Worm (Caenorhabditis elegans): ENCODE measurements around the gene pgm-3.

pgm-3 gene

ce11 chrIV:8730469-8730868 is 4.9 kb downstream of the pgm-3 start, which contains the start of gene F21D5.3:
Gene F21D5.3, plus strand, starts transcription at chrIV:8730815.
- TF ChIP-seq unc-62 (GFP tag; optimal IDR thresholded peaks at IDR 0.05), result no peak

ce11 chrIV:8737354-8737753 is 11.8 kb downstream of the pgm-3 start:
- TF ChIP-seq unc-62 (GFP tag; optimal IDR thresholded peaks at IDR 0.05), result no peak

DNA sequence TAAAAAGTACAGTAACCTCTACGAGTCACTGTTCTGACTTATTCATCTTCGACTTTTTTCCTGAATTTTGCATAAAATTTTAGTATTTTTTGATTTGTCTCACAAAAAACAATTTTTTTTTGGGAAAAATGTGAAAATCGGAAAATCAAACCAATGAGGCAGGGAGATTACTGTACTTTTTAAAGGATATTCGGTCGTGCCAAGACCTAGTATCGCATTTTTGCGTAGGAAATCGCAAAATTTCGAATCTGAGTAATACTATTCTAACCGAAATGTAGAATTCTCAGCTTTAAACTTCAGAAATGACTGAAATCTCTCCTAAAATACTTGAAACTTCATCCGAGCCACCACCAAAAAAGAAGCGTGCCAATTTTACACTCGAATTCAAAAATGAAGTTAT is 12.3 kb downstream of the pgm-3 start, which contains the start of gene F21D5.4:
Gene F21D5.4 (plus strand): TSS at position 301 of the 400 bp plus-strand sequence.
- TF ChIP-seq unc-62 (GFP tag; optimal IDR thresholded peaks at IDR 0.05), result no peak

DNA sequence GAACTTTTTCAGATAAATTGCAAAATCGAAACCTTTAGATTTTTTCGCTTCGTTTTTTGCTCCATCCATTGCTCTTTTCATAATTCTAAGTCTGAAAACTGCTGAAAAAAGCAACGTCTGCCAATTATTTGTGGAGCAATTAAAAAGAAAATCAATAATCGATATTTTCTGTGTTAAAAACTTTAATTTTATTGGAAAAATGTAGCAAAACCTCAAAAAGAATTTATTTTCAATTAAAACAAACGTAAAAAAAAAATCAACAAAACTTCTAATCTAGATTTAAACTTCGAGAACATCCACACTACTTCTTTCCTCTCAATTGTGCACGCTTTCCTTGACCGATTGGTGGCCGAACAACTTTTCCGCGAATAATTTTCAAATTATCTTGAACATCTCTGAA is 13.8 kb downstream of the pgm-3 start, which contains the start of gene F21D5.5:
Gene F21D5.5 (minus strand): TSS at position 101 of the 400 bp plus-strand sequence.
- TF ChIP-seq unc-62 (GFP tag; optimal IDR thresholded peaks at IDR 0.05), result no peak

DNA sequence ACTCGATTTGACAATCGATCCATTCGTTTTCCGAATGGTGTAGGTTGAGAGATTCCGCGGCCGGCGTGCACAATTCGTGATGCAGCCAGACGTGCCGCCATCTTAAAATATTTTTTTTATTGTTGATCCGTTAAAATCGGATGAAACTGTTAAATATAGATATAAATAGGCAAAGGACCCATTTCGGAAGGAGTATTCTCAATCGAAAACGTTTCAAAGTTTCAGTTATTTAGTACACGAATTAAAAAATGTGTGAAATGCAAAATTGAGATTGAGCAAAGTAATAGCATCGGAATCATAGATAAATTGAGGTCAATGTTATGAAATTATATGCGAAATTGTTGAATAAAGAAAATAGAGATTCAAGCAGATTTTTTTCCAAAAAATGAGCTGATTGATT is 14.4 kb downstream of the pgm-3 start, which contains the start of gene mrps-33:
Gene mrps-33 (minus strand): TSS at position 101 of the 400 bp plus-strand sequence.
- TF ChIP-seq unc-62 (GFP tag; optimal IDR thresholded peaks at IDR 0.05), result no peak

ce11 chrIV:8740952-8741438 is 15.5 kb downstream of the pgm-3 start, which contains the start of gene F21D5.6:
Gene F21D5.6, minus strand, starts transcription at chrIV:8741388.
- TF ChIP-seq unc-62 (GFP tag; optimal IDR thresholded peaks at IDR 0.05), result no peak

- TF ChIP-seq unc-62 (GFP tag; optimal IDR thresholded peaks at IDR 0.05), result no peak
These were observed 18.3 kb downstream of the pgm-3 start, which contains the start of gene F21D5.7 for ce11 chrIV:8743654-8744332. Gene F21D5.7, minus strand, starts transcription at chrIV:8743704.

- TF ChIP-seq unc-62 (GFP tag; optimal IDR thresholded peaks at IDR 0.05), result no peak
These were observed 20.2 kb downstream of the pgm-3 start, which contains the start of the genes F20C5.7 and parg-1 for ce11 chrIV:8745591-8746302. Gene F20C5.7, minus strand, starts transcription at chrIV:8745691. Gene parg-1, plus strand, starts transcription at chrIV:8746252.

- no peak for TF ChIP-seq unc-62 (GFP tag; optimal IDR thresholded peaks at IDR 0.05)
These were observed 23.4 kb downstream of the pgm-3 start for ce11 chrIV:8748967-8749366.

DNA sequence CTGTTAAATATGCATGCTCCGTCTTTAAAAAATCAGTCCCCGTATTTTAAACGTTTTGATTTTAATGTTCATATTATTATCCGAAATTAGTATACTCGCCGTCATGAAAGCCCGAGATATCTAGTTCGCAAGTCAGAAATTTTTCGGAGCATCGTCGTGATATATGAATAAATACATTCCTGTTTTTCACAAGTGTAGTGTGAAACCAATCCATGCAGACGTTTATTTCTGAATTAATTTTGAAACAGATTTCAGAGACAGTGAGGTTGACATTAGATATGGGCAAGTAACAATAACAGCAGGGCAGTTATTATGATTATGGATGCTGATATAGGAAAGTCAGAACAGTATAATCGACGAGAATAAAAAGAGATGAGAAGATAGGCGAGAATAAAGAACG is 27.0 kb downstream of the pgm-3 start:
- no peak for TF ChIP-seq unc-62 (GFP tag; optimal IDR thresholded peaks at IDR 0.05)

- TF ChIP-seq unc-62 (GFP tag; optimal IDR thresholded peaks at IDR 0.05), result no peak
These were observed 28.6 kb downstream of the pgm-3 start for ce11 chrIV:8754146-8754545.

DNA sequence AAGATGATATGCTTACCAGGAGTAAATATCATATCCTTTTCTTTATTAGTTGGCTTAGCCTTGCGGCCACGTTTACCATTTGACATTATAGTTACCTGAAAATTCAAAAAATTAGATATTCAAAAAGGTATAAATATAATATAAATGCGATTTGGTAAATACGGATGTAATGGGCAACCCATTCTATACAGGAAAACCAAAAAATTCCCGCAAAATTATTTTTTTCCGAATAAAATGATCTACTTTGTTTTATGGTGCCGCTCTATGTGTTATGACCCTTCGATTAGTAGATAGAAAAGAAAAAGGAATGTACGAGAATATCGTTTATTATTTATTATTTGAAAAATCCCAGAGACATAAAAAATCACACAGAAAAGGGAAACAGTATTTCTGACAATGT is 29.2 kb downstream of the pgm-3 start, which contains the start of gene elli-1:
Gene elli-1 (minus strand): TSS at position 101 of the 400 bp plus-strand sequence.
- no peak for TF ChIP-seq unc-62 (GFP tag; optimal IDR thresholded peaks at IDR 0.05)

- no peak for TF ChIP-seq unc-62 (GFP tag; optimal IDR thresholded peaks at IDR 0.05)
These were observed 32.2 kb downstream of the pgm-3 start for ce11 chrIV:8757729-8758128.

DNA sequence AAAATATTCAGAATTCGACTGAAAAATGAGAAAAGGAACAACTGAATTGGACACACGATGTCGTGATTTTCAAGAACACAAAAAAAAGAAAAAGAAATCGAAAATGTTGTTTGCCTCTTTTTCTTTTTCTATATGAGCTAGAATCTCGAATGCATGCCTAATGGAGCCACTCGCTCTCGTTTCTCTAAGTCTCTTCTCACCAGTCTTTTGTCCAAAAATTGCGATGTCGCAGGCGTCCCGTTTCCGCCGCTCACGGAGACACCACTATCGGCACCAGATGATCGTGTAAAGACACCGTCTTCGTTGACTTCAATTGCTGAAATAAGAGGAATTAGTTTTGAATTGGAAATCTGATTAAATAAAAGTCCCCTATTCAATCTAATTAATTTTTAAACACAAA is 33.1 kb downstream of the pgm-3 start:
- TF ChIP-seq unc-62 (GFP tag; optimal IDR thresholded peaks at IDR 0.05), result no peak

ce11 chrIV:8761896-8762295 is 36.4 kb downstream of the pgm-3 start, which contains the start of the genes F20C5.11 and klp-11:
Gene F20C5.11, minus strand, starts transcription at chrIV:8761996.
Gene klp-11, minus strand, starts transcription at chrIV:8762066.
- no peak for TF ChIP-seq unc-62 (GFP tag; optimal IDR thresholded peaks at IDR 0.05)

- TF ChIP-seq unc-62 (GFP tag; optimal IDR thresholded peaks at IDR 0.05), result no peak
These were observed 36.9 kb downstream of the pgm-3 start for ce11 chrIV:8762471-8762870.

Measured in whole organism, dauer.